Fruit fly (Drosophila melanogaster) whole organism, prepupa: ENCODE data around the gene CG13288.

ENCODE experiments used
- Blimp-1 ChIP-seq: fragments of 200-800 bp; sonication (Bioruptor generic); optimal IDR thresholded peaks from 3 replicates; lab custom pipeline; 2017; ENCODE audit warnings: missing biosample characterization, missing genetic modification characterization, mild to moderate bottlenecking, moderate library complexity, missing genetic modification reagents
- CG10669 ChIP-seq: fragments of 200-800 bp; sonication (Bioruptor generic); optimal IDR thresholded peaks from 3 replicates; lab custom pipeline; 2018; ENCODE audit warnings: missing biosample characterization, mild to moderate bottlenecking, missing genetic modification characterization, moderate library complexity
- CG1621 ChIP-seq: fragments of 200-800 bp; sonication (Bioruptor generic); optimal IDR thresholded peaks from 3 replicates; lab custom pipeline; 2018; ENCODE audit warnings: missing biosample characterization, mild to moderate bottlenecking, missing genetic modification characterization
- CG3919 ChIP-seq: fragments of 200-800 bp; sonication (Bioruptor generic); optimal IDR thresholded peaks from 3 replicates; lab custom pipeline; 2016; ENCODE audit warnings: missing biosample characterization, missing genetic modification characterization
- CG6808 ChIP-seq: fragments of 200-800 bp; sonication (Bioruptor generic); optimal IDR thresholded peaks from 3 replicates; lab custom pipeline; 2017; ENCODE audit warnings: missing biosample characterization, missing genetic modification characterization, mild to moderate bottlenecking, moderate library complexity, missing genetic modification reagents
- Eip78C ChIP-seq: fragments of 200-800 bp; sonication (Bioruptor generic); peaks from one replicate; lab custom pipeline; 2016; ENCODE audit warnings: missing biosample characterization, missing genetic modification characterization
- Ets21C ChIP-seq: fragments of 200-800 bp; sonication (Bioruptor generic); optimal IDR thresholded peaks from 3 replicates; lab custom pipeline; 2016; ENCODE audit warnings: missing biosample characterization, missing genetic modification characterization
- Smox ChIP-seq: fragments of 200-800 bp; sonication (Bioruptor generic); optimal IDR thresholded peaks from 3 replicates; lab custom pipeline; 2016; ENCODE audit warnings: missing biosample characterization, missing genetic modification characterization
- lz ChIP-seq: fragments of 200-800 bp; sonication (Bioruptor generic); optimal IDR thresholded peaks from 3 replicates; lab custom pipeline; 2016; ENCODE audit warnings: missing biosample characterization, missing genetic modification characterization
- vri ChIP-seq: fragments of 200-800 bp; sonication (Bioruptor generic); optimal IDR thresholded peaks from 3 replicates; lab custom pipeline; 2016; ENCODE audit warnings: missing biosample characterization, mild to moderate bottlenecking, missing genetic modification characterization

CG13288 gene

DNA sequence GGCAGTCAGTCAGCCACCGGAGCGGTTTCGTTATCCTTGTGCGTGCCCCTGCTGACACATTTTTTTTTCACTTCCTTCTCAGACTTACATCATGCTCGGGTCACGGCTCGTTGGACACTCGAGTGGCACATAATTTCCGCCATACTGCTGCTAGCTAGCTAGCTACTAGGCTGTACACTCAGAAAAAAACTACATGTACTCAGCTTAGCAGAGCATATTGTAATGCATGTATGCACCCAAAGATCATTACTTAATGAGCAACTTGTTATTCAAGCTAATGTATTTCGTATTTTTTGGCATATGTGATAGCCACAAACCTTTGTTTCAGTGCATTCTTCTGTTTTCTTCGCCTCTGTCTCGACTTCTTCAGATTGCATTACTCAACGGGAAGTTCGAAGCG, 57.2 kb downstream of the CG13288 start (continued):
- TF ChIP-seq CG6808 (no peak), vri (GFP tag; lab: Kevin White, UChicago) (no peak), lz (GFP tag; lab: Kevin White, UChicago) (no peak), Smox (no peak), CG1621 (tag; lab: Kevin White, UChicago) (no peak), CG10669 (GFP tag; lab: Kevin White, UChicago) (no peak), CG3919 (no peak), Ets21C (GFP tag; lab: Kevin White, UChicago) (no peak)
- TF ChIP-seq, all 60 proteins: peak for 6

DNA sequence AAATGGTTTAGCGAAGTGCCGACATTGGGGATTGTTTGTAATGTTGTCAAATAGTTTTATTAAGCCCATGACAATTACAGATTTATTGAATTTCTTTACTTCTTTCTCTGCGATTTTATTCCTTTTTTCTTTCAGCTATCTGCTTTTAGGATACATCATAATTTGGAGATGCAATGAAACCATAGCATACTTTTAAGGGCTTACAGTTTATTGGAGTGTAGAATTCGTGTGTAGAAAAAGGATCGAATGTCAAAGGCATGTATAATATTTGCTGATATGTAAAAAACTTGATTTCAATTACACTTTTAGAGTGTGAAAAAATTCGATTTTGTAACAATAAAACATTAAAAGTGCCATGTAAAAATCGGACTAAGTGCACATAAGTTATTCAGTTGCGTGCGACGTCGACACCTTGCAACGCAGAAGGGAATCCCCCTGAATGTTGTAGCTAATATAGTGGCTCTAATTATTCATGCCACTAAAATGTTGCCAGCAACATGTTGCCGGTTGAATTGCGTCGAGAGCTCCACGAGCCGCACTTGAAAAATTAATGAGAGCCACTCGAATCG, 59.8 kb downstream of the CG13288 start:
- TF ChIP-seq Blimp-1 (GFP tag; lab: Kevin White, UChicago) (no peak), Eip78C (peak; percentile 1)
